Fruit fly (Drosophila melanogaster): ENCODE data around the gene CG14711.
A peak's percentile ranks its signal among the peaks of the same experiment; 100 is the strongest.

The CG14711 gene

DNA sequence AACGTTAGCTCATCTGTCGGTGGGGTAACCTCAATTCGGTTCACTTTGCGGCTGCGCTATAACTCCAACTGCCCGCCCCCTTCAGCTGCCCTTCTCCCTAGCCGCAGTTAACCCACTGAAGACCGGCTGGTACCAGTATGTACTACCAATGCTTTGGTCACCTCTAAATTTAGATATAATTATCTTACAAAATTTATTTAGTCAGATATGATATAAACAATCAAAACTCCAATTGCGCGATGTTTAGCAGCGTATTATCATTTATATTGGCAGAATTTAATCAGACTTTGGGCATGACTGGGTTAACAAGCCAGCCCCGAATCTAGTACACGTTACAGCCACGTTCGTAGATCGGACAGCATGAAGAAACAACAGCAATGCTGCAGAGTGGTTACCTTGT is 38.6 kb downstream of the CG14711 start (continued):
- TF ChIP-seq Oaz (GFP tag; IDR thresholded peaks at IDR 0.05) (0 out of 2 replicates have a peak, but pooled peaks have one; percentile 34), Pdp1 (GFP tag; optimal IDR thresholded peaks at IDR 0.05) (no peak), Mrtf (GFP tag; IDR thresholded peaks at IDR 0.05) (no peak), CG43689 (GFP tag; IDR thresholded peaks at IDR 0.05) (no peak), vnd (GFP tag; IDR thresholded peaks at IDR 0.05; ENCODE audit: partially characterized antibody) (no peak), sob (GFP tag; IDR thresholded peaks at IDR 0.05) (peak; percentile 58; the same call in 1 of the 2 replicates), lbe (GFP tag; optimal IDR thresholded peaks at IDR 0.05) (no peak), Hr3 (GFP tag; optimal IDR thresholded peaks at IDR 0.05) (no peak), aop (GFP tag; IDR thresholded peaks at IDR 0.05) (no peak), CG8924 (tag; optimal IDR thresholded peaks at IDR 0.05) (peak; percentile 64), CG3065 (GFP tag; optimal IDR thresholded peaks at IDR 0.05) (no peak), bsh (GFP tag; optimal IDR thresholded peaks at IDR 0.05) (peak; percentile 29 to 36), YL-1 (GFP tag; optimal IDR thresholded peaks at IDR 0.05) (no peak), ERR (GFP tag; optimal IDR thresholded peaks at IDR 0.05) (no peak), CG17186 (GFP tag; optimal IDR thresholded peaks at IDR 0.05) (no peak), lab (GFP tag; optimal IDR thresholded peaks at IDR 0.05) (peak; percentile 65), CG11456 (GFP tag; IDR thresholded peaks at IDR 0.05) (no peak), eve (GFP tag; optimal IDR thresholded peaks at IDR 0.05) (no peak), D19A (tag; optimal IDR thresholded peaks at IDR 0.05) (peak; percentile 23), grn (GFP tag; optimal IDR thresholded peaks at IDR 0.05) (no peak), CG4707 (GFP tag; optimal IDR thresholded peaks at IDR 0.05) (peak; percentile 20), CG17912 (GFP tag; optimal IDR thresholded peaks at IDR 0.05) (no peak), NC2α (GFP tag; optimal IDR thresholded peaks at IDR 0.05) (no peak), fd3F (GFP tag; optimal IDR thresholded peaks at IDR 0.05) (peak; percentile 20), CG10543 (GFP tag; optimal IDR thresholded peaks at IDR 0.05) (peak; percentile 30), salm (tag; optimal IDR thresholded peaks at IDR 0.05) (peak; percentile 38), Asciz (GFP tag; optimal IDR thresholded peaks at IDR 0.05) (peak; percentile 51), dmrt11E (tag; optimal IDR thresholded peaks at IDR 0.05) (no peak), Lhr (GFP tag; optimal IDR thresholded peaks at IDR 0.05) (no peak), E2f2 (GFP tag; IDR thresholded peaks at IDR 0.05) (peak; percentile 21; the same call in 1 of the 2 replicates), CG5245 (GFP tag; optimal IDR thresholded peaks at IDR 0.05) (no peak), ranshi (GFP tag; IDR thresholded peaks at IDR 0.05) (no peak), Sox102F (GFP tag; optimal IDR thresholded peaks at IDR 0.05) (peak; percentile 66), hbn (GFP tag; IDR thresholded peaks at IDR 0.05; ENCODE audit: partially characterized antibody) (no peak), Atf3 (GFP tag; optimal IDR thresholded peaks at IDR 0.05) (no peak), slbo (GFP tag; IDR thresholded peaks at IDR 0.05) (peak; percentile 21; the same call in 1 of the 2 replicates), tgo (GFP tag; IDR thresholded peaks at IDR 0.05) (peak; percentile 44; the same call in 1 of the 3 replicates), z (GFP tag; IDR thresholded peaks at IDR 0.05) (no peak), Max (GFP tag; optimal IDR thresholded peaks at IDR 0.05) (no peak), Trl (optimal IDR thresholded peaks at IDR 0.05) (no peak), Trl (GFP tag; optimal IDR thresholded peaks at IDR 0.05) (no peak), Dfd (GFP tag; optimal IDR thresholded peaks at IDR 0.05) (no peak), dati (GFP tag; IDR thresholded peaks at IDR 0.05) (no peak), Hmx (GFP tag; optimal IDR thresholded peaks at IDR 0.05) (no peak), CG15073 (GFP tag; optimal IDR thresholded peaks at IDR 0.05) (no peak), CG8478 (optimal IDR thresholded peaks at IDR 0.05) (no peak), her (GFP tag; optimal IDR thresholded peaks at IDR 0.05) (no peak), repo (GFP tag; optimal IDR thresholded peaks at IDR 0.05) (no peak), Side (GFP tag; optimal IDR thresholded peaks at IDR 0.05) (no peak), Tbp (GFP tag; optimal IDR thresholded peaks at IDR 0.05) (no peak), lmd (GFP tag; IDR thresholded peaks at IDR 0.05) (peak; percentile 40), pros (GFP tag; optimal IDR thresholded peaks at IDR 0.05) (no peak), rib (GFP tag; IDR thresholded peaks at IDR 0.05) (no peak)

Measured in whole organism, embryonic.